Worm (Caenorhabditis elegans) whole organism, young adult: ENCODE results near the gene rpt-3.

Experiments used
- D2030.7 ChIP-seq: fragments of 200-800 bp; sonication (Bioruptor generic); IDR thresholded peaks from 2 replicates; pipeline ENCODE4 v1.3.6; 2022; ENCODE audit warnings: missing genetic modification reagents, missing genetic modification characterization, missing compliant biosample characterization
- F10E7.11 ChIP-seq: sonication (generic microtip); optimal IDR thresholded peaks from 2 replicates; lab custom pipeline; 2017; ENCODE audit warnings: mild to moderate bottlenecking, missing genetic modification characterization, moderate library complexity, missing compliant biosample characterization
- F22D6.2 ChIP-seq: sonication (generic microtip); optimal IDR thresholded peaks from 2 replicates; lab custom pipeline; 2016; ENCODE audit warnings: mild to moderate bottlenecking, missing genetic modification characterization, missing compliant biosample characterization
- F33H1.4 ChIP-seq: fragments of 200-800 bp; sonication (Bioruptor generic); IDR thresholded peaks from 2 replicates; pipeline ENCODE4 v1.3.6; 2022; ENCODE audit warnings: missing genetic modification reagents, missing genetic modification characterization, missing compliant biosample characterization
- F39B2.1 ChIP-seq: fragments of 200-800 bp; sonication (Bioruptor generic); IDR thresholded peaks from 2 replicates; pipeline ENCODE4 v1.3.6; 2022; ENCODE audit warnings: missing genetic modification reagents, missing genetic modification characterization, missing compliant biosample characterization
- F52B5.7 ChIP-seq: sonication (generic microtip); optimal IDR thresholded peaks from 2 replicates; lab custom pipeline; 2016; ENCODE audit warnings: mild to moderate bottlenecking, missing genetic modification characterization, missing compliant biosample characterization
- T26A5.8 ChIP-seq: sonication (generic microtip); optimal IDR thresholded peaks from 2 replicates; lab custom pipeline; 2016; ENCODE audit warnings: missing genetic modification characterization, missing compliant biosample characterization
- Y53F4B.3 ChIP-seq: fragments of 200-800 bp; sonication (Bioruptor generic); IDR thresholded peaks from 2 replicates; pipeline ENCODE4 v1.3.6; 2022; ENCODE audit warnings: missing genetic modification reagents, missing genetic modification characterization, missing compliant biosample characterization
- Y53G8AR.9 ChIP-seq: fragments of 200-800 bp; sonication (Bioruptor generic); conservative IDR thresholded peaks from 2 replicates; pipeline ENCODE4 v1.3.6; 2022; ENCODE audit warnings: missing genetic modification reagents, missing genetic modification characterization, missing compliant biosample characterization
- Y79H2A.3 ChIP-seq: fragments of 200-800 bp; sonication (Bioruptor generic); conservative IDR thresholded peaks from 2 replicates; pipeline ENCODE4 v1.3.6; 2022; ENCODE audit warnings: missing genetic modification reagents, missing genetic modification characterization, missing compliant biosample characterization
- ama-1 ChIP-seq, 3 experiments: fragments of 150-350 bp in 1 of 3; sonication (generic microtip) in 2 of 3; optimal IDR thresholded peaks; 2 replicates each; lab custom pipeline; 2014 to 2018; ENCODE audit warnings: missing biosample characterization in 2 of 3, missing genetic modification characterization in 2 of 3, missing genetic modification reagents in 2 of 3
- attf-5 ChIP-seq: fragments of 200-800 bp; sonication (Bioruptor generic); optimal IDR thresholded peaks from 2 replicates; lab custom pipeline; 2018; ENCODE audit warnings: mild to moderate bottlenecking, missing genetic modification characterization, missing compliant biosample characterization
- attf-6 ChIP-seq: fragments of 200-800 bp; sonication (Bioruptor generic); IDR thresholded peaks from 2 replicates; pipeline ENCODE4 v1.3.6; 2022; ENCODE audit warnings: missing genetic modification reagents, missing genetic modification characterization, missing compliant biosample characterization
- cebp-1 ChIP-seq, 2 experiments: fragments of 200-800 bp in 1 of 2; sonication (Bioruptor generic) in 1 of 2; sonication (generic microtip) in 1 of 2; IDR thresholded peaks in 1 of 2; optimal IDR thresholded peaks in 1 of 2; 2 replicates each; pipeline versions ENCODE4 v1.3.6 to Lab custom; 2017 to 2022; ENCODE audit warnings: missing compliant biosample characterization in 2 of 2, missing genetic modification characterization in 2 of 2, mild to moderate bottlenecking in 1 of 2, missing genetic modification reagents in 1 of 2, moderate library complexity in 1 of 2
- ceh-27 ChIP-seq: fragments of 200-800 bp; sonication (Bioruptor generic); optimal IDR thresholded peaks from 2 replicates; lab custom pipeline; 2018; ENCODE audit warnings: mild to moderate bottlenecking, missing genetic modification characterization, moderate library complexity, missing compliant biosample characterization
- ceh-91 ChIP-seq: fragments of 200-800 bp; sonication (Bioruptor generic); IDR thresholded peaks from 2 replicates; pipeline ENCODE4 v1.3.6; 2022; ENCODE audit warnings: missing genetic modification reagents, missing genetic modification characterization, missing compliant biosample characterization
- dox-1 ChIP-seq: fragments of 200-800 bp; sonication (Bioruptor generic); IDR thresholded peaks from 2 replicates; pipeline ENCODE4 v1.3.6; 2022; ENCODE audit warnings: missing genetic modification reagents, missing genetic modification characterization, missing compliant biosample characterization
- dpff-1 ChIP-seq: sonication (generic microtip); optimal IDR thresholded peaks from 2 replicates; lab custom pipeline; 2017; ENCODE audit warnings: mild to moderate bottlenecking, missing genetic modification characterization, missing compliant biosample characterization
- dpl-1 ChIP-seq: fragments of 150-350 bp; optimal IDR thresholded peaks from 2 replicates; lab custom pipeline; 2014; ENCODE audit warnings: missing biosample characterization, missing genetic modification reagents, missing genetic modification characterization
- efl-1 ChIP-seq: fragments of 150-350 bp; optimal IDR thresholded peaks from 2 replicates; lab custom pipeline; 2014; ENCODE audit warnings: missing biosample characterization, missing genetic modification reagents, missing genetic modification characterization
- egrh-3 ChIP-seq: fragments of 200-800 bp; sonication (Bioruptor generic); IDR thresholded peaks from 2 replicates; pipeline ENCODE4 v1.3.6; 2022; ENCODE audit warnings: missing genetic modification reagents, missing genetic modification characterization, missing compliant biosample characterization
- fkh-3 ChIP-seq: sonication (generic microtip); optimal IDR thresholded peaks from 2 replicates; lab custom pipeline; 2016; ENCODE audit warnings: mild to moderate bottlenecking, missing genetic modification characterization, missing compliant biosample characterization
- gei-17 ChIP-seq: fragments of 200-800 bp; sonication (Bioruptor generic); optimal IDR thresholded peaks from 2 replicates; lab custom pipeline; 2018; ENCODE audit warnings: mild to moderate bottlenecking, missing genetic modification characterization, missing compliant biosample characterization
- hlh-12 ChIP-seq: sonication (generic microtip); optimal IDR thresholded peaks from 2 replicates; lab custom pipeline; 2016; ENCODE audit warnings: missing genetic modification characterization, missing compliant biosample characterization
- hlh-26 ChIP-seq: fragments of 200-800 bp; sonication (Bioruptor generic); conservative IDR thresholded peaks from 2 replicates; pipeline ENCODE4 v1.3.6; 2022; ENCODE audit warnings: missing genetic modification reagents, missing genetic modification characterization, missing compliant biosample characterization
- hmg-20 ChIP-seq: fragments of 200-800 bp; sonication (Bioruptor generic); IDR thresholded peaks from 2 replicates; pipeline ENCODE4 v1.3.6; 2022; ENCODE audit warnings: missing genetic modification reagents, missing genetic modification characterization, missing compliant biosample characterization
- let-607 ChIP-seq, 2 experiments: fragments of 200-800 bp in 1 of 2; sonication (Bioruptor generic) in 1 of 2; sonication (generic microtip) in 1 of 2; optimal IDR thresholded peaks; 2 replicates each; lab custom pipeline; 2016 to 2018; ENCODE audit warnings: mild to moderate bottlenecking in 2 of 2, missing compliant biosample characterization in 2 of 2, missing genetic modification characterization in 2 of 2, moderate library complexity in 2 of 2, missing genotype in 1 of 2
- madf-6 ChIP-seq: fragments of 200-800 bp; sonication (Bioruptor generic); IDR thresholded peaks from 2 replicates; pipeline ENCODE4 v1.3.6; 2022; ENCODE audit warnings: missing genetic modification reagents, missing genetic modification characterization, missing compliant biosample characterization
- mel-28 ChIP-seq: sonication (generic microtip); optimal IDR thresholded peaks from 2 replicates; lab custom pipeline; 2016; ENCODE audit warnings: borderline replicate concordance, mild to moderate bottlenecking, missing genetic modification characterization, missing compliant biosample characterization
- mes-4 ChIP-seq: sonication (generic microtip); optimal IDR thresholded peaks from 2 replicates; lab custom pipeline; 2016; ENCODE audit warnings: missing genotype, missing genetic modification characterization, missing compliant biosample characterization
- mxl-1 ChIP-seq: sonication (generic microtip); optimal IDR thresholded peaks from 2 replicates; lab custom pipeline; 2016; ENCODE audit warnings: missing genetic modification characterization, missing compliant biosample characterization
- nfya-1 ChIP-seq: sonication (generic microtip); optimal IDR thresholded peaks from 2 replicates; lab custom pipeline; 2017; ENCODE audit warnings: antibody characterized with exemption, missing compliant biosample characterization, missing genetic modification characterization, borderline replicate concordance; ENCODE audit not compliant: insufficient read depth
- nfya-2 ChIP-seq: fragments of 200-800 bp; sonication (Bioruptor generic); IDR thresholded peaks from 2 replicates; pipeline ENCODE4 v1.3.6; 2022; ENCODE audit warnings: missing genetic modification reagents, missing genetic modification characterization, missing compliant biosample characterization
- nhr-120 ChIP-seq: fragments of 200-800 bp; sonication (Bioruptor generic); IDR thresholded peaks from 2 replicates; pipeline ENCODE4 v1.3.6; 2022; ENCODE audit warnings: missing genetic modification characterization, missing compliant biosample characterization
- nhr-27 ChIP-seq: fragments of 200-800 bp; sonication (Bioruptor generic); optimal IDR thresholded peaks from 2 replicates; lab custom pipeline; 2018; ENCODE audit warnings: mild to moderate bottlenecking, missing genetic modification characterization, moderate library complexity, missing compliant biosample characterization
- nhr-80 ChIP-seq: sonication (generic microtip); optimal IDR thresholded peaks from 2 replicates; lab custom pipeline; 2016; ENCODE audit warnings: missing genetic modification characterization, missing compliant biosample characterization
- pha-4 ChIP-seq: fragments of 150-350 bp; sonication (generic microtip); optimal IDR thresholded peaks from 2 replicates; lab custom pipeline; 2014; ENCODE audit warnings: missing biosample characterization, missing genetic modification reagents, missing genetic modification characterization
- sea-2 ChIP-seq: fragments of 200-800 bp; sonication (Bioruptor generic); IDR thresholded peaks from 2 replicates; pipeline ENCODE4 v1.3.6; 2022; ENCODE audit warnings: missing genetic modification characterization, missing compliant biosample characterization
- snpc-3.4 ChIP-seq: sonication (generic microtip); optimal IDR thresholded peaks from 2 replicates; lab custom pipeline; 2017; ENCODE audit warnings: missing genetic modification characterization, mild to moderate bottlenecking, missing compliant biosample characterization, antibody characterized with exemption, moderate library complexity, missing genotype, missing genetic modification reagents
- sptf-2 ChIP-seq: fragments of 200-800 bp; sonication (Bioruptor generic); optimal IDR thresholded peaks from 2 replicates; lab custom pipeline; 2018; ENCODE audit warnings: mild to moderate bottlenecking, missing genetic modification characterization, missing compliant biosample characterization
- tbp1 ChIP-seq: fragments of 200-800 bp; sonication (Bioruptor generic); optimal IDR thresholded peaks from 2 replicates; lab custom pipeline; 2018; ENCODE audit warnings: mild to moderate bottlenecking, missing genetic modification characterization, missing compliant biosample characterization
- tlf-1 ChIP-seq: fragments of 200-800 bp; sonication (Bioruptor generic); optimal IDR thresholded peaks from 2 replicates; lab custom pipeline; 2018; ENCODE audit warnings: mild to moderate bottlenecking, missing genetic modification characterization, missing compliant biosample characterization
- unc-62 ChIP-seq: fragments of 150-350 bp; optimal IDR thresholded peaks from 2 replicates; lab custom pipeline; 2014; ENCODE audit warnings: missing biosample characterization, missing genetic modification reagents, missing genetic modification characterization
- ztf-22 ChIP-seq: fragments of 200-800 bp; sonication (Bioruptor generic); optimal IDR thresholded peaks from 2 replicates; lab custom pipeline; 2018; ENCODE audit warnings: mild to moderate bottlenecking, missing genetic modification characterization, moderate library complexity, missing compliant biosample characterization
- ztf-25 ChIP-seq: fragments of 200-800 bp; sonication (Bioruptor generic); IDR thresholded peaks from 2 replicates; pipeline ENCODE4 v1.3.6; 2022; ENCODE audit warnings: missing genetic modification reagents, missing genetic modification characterization, missing compliant biosample characterization
- ztf-28 ChIP-seq: fragments of 200-800 bp; sonication (Bioruptor generic); IDR thresholded peaks from 2 replicates; pipeline ENCODE4 v1.3.6; 2022; ENCODE audit warnings: missing genetic modification reagents, missing genetic modification characterization, missing compliant biosample characterization
- ztf-3 ChIP-seq: fragments of 200-800 bp; sonication (Bioruptor generic); optimal IDR thresholded peaks from 2 replicates; lab custom pipeline; 2018; ENCODE audit warnings: mild to moderate bottlenecking, missing genetic modification characterization, missing compliant biosample characterization

The rpt-3 gene

ce11 chrIII:6464113-6464571 lies 25.5 kb upstream of the rpt-3 start (continued):
- peak; percentile 90 for TF ChIP-seq ceh-27 (GFP tag; lab: Kevin White, UChicago)
- TF ChIP-seq fkh-3 (tag; lab: Kevin White, UChicago): peak; percentile 30
- TF ChIP-seq nfya-1: no peak
- peak; percentile 83 to 87 for TF ChIP-seq let-607 (tag; optimal IDR thresholded peaks at IDR 0.05; lab: Kevin White, UChicago)
- TF ChIP-seq dpff-1 (tag; lab: Kevin White, UChicago): no peak
- no peak for TF ChIP-seq sptf-2 (GFP tag; lab: Kevin White, UChicago)
- peak; percentile 40 for TF ChIP-seq ztf-3 (GFP tag; lab: Kevin White, UChicago)
- peak; percentile 77 for TF ChIP-seq F33H1.4 (GFP tag; lab: Robert Waterston, UW)
- TF ChIP-seq T26A5.8 (tag; lab: Kevin White, UChicago): peak; percentile 82
- TF ChIP-seq sea-2 (GFP tag; lab: Robert Waterston, UW): no peak
- TF ChIP-seq ztf-22 (GFP tag; lab: Kevin White, UChicago): peak; percentile 72
- peak; percentile 86 for TF ChIP-seq efl-1
- TF ChIP-seq mel-28 (tag; lab: Kevin White, UChicago): peak; percentile 20
- TF ChIP-seq ztf-28 (GFP tag; lab: Robert Waterston, UW): 0 out of 2 replicates have a peak, but pooled peaks have one; percentile 66
- TF ChIP-seq cebp-1 (GFP tag; IDR thresholded peaks at IDR 0.05; lab: Robert Waterston, UW): peak; percentile 94
- peak; percentile 97 for TF ChIP-seq cebp-1 (tag; optimal IDR thresholded peaks at IDR 0.05; lab: Kevin White, UChicago)
- peak; percentile 97 for TF ChIP-seq egrh-3 (GFP tag; lab: Robert Waterston, UW)
- peak; percentile 74 for TF ChIP-seq D2030.7 (GFP tag; lab: Robert Waterston, UW)
- TF ChIP-seq hlh-12 (tag; lab: Kevin White, UChicago): no peak
- no peak for TF ChIP-seq F39B2.1
- TF ChIP-seq F10E7.11 (tag; lab: Kevin White, UChicago): no peak
- TF ChIP-seq nhr-27 (tag; lab: Kevin White, UChicago): no peak
- TF ChIP-seq hmg-20: no peak
- peak; percentile 23 for TF ChIP-seq pha-4 (tag; lab: Kevin White, UChicago)
- peak; percentile 95 for TF ChIP-seq dox-1 (GFP tag; lab: Robert Waterston, UW)
- peak; percentile 92 for TF ChIP-seq madf-6 (GFP tag; lab: Robert Waterston, UW)
- TF ChIP-seq ama-1 (optimal IDR thresholded peaks at IDR 0.05; lab: Kevin White, UChicago): peak; percentile 18
- TF ChIP-seq ama-1 (GFP tag; optimal IDR thresholded peaks at IDR 0.05; lab: Kevin White, UChicago): peak in 1 of 2 experiments; percentile 8
- no peak for TF ChIP-seq nhr-120 (GFP tag; lab: Robert Waterston, UW)
- TF ChIP-seq hlh-26 (GFP tag; lab: Robert Waterston, UW): no peak
- no peak for TF ChIP-seq gei-17
- TF ChIP-seq F52B5.7 (tag; lab: Kevin White, UChicago): peak; percentile 79
- peak; percentile 47; the same call in 1 of the 2 replicates for TF ChIP-seq ztf-25 (GFP tag; lab: Robert Waterston, UW)
- peak; percentile 95 for TF ChIP-seq attf-5 (GFP tag; lab: Kevin White, UChicago)
- no peak for TF ChIP-seq nfya-2 (GFP tag; lab: Robert Waterston, UW)
- TF ChIP-seq attf-6: no peak
- TF ChIP-seq Y53G8AR.9: peak; percentile 88
- no peak for TF ChIP-seq unc-62
- peak; percentile 70 for TF ChIP-seq tbp1
- TF ChIP-seq snpc-3.4 (tag; lab: Kevin White, UChicago): no peak
- peak; percentile 61 for TF ChIP-seq dpl-1 (GFP tag; lab: Kevin White, UChicago)
- TF ChIP-seq mes-4 (tag; lab: Kevin White, UChicago): no peak
- TF ChIP-seq Y53F4B.3 (GFP tag; lab: Robert Waterston, UW): no peak; the same call in 1 of the 2 replicates
- TF ChIP-seq Y79H2A.3 (GFP tag; lab: Robert Waterston, UW): peak; percentile 84; the same call in 1 of the 2 replicates
- TF ChIP-seq nhr-80 (tag; lab: Kevin White, UChicago): peak; percentile 99
- peak; percentile 71 for TF ChIP-seq ceh-91 (GFP tag; lab: Robert Waterston, UW)
- TF ChIP-seq tlf-1 (GFP tag; lab: Kevin White, UChicago): peak; percentile 89
- peak; percentile 49 for TF ChIP-seq F22D6.2 (tag; lab: Kevin White, UChicago)
- TF ChIP-seq mxl-1: no peak
